Fruit fly (Drosophila melanogaster) whole organism, embryonic: ENCODE results near the gene CG32706.

Experiments used
- CG11504 ChIP-seq: fragments of 200-800 bp; sonication (Bioruptor generic); optimal IDR thresholded peaks from 3 replicates; lab custom pipeline; 2019; ENCODE audit warnings: missing biosample characterization, mild to moderate bottlenecking, missing genetic modification characterization, moderate library complexity
- CG13296 ChIP-seq: fragments of 200-800 bp; sonication (Bioruptor generic); optimal IDR thresholded peaks from 3 replicates; lab custom pipeline; 2018; ENCODE audit warnings: missing biosample characterization, mild to moderate bottlenecking, missing genetic modification characterization
- CG13775 ChIP-seq: fragments of 200-800 bp; sonication (Bioruptor generic); optimal IDR thresholded peaks from 3 replicates; lab custom pipeline; 2017; ENCODE audit warnings: missing biosample characterization, mild to moderate bottlenecking, missing genetic modification characterization
- CG14860 ChIP-seq: fragments of 200-800 bp; sonication (Bioruptor generic); IDR thresholded peaks from 3 replicates; pipeline ENCODE4 v1.3.6; 2022; ENCODE audit warnings: missing biosample characterization, missing genetic modification characterization; ENCODE audit not compliant: partially characterized antibody
- CG16863 ChIP-seq: fragments of 200-800 bp; sonication (Bioruptor generic); optimal IDR thresholded peaks from 3 replicates; lab custom pipeline; 2016; ENCODE audit warnings: missing biosample characterization, missing genetic modification characterization
- CG1832 ChIP-seq: fragments of 200-800 bp; sonication (Bioruptor generic); optimal IDR thresholded peaks from 2 replicates; lab custom pipeline; 2017; ENCODE audit warnings: missing biosample characterization, mild to moderate bottlenecking, missing genetic modification characterization, inconsistent platforms
- CG2678 ChIP-seq: fragments of 200-800 bp; sonication (Bioruptor generic); optimal IDR thresholded peaks from 3 replicates; lab custom pipeline; 2019; ENCODE audit warnings: missing biosample characterization, mild to moderate bottlenecking, missing genetic modification characterization, moderate library complexity
- CG6791 ChIP-seq: fragments of 200-800 bp; sonication (Bioruptor generic); IDR thresholded peaks from 3 replicates; pipeline ENCODE4 v1.3.6; 2022; ENCODE audit warnings: missing biosample characterization, missing genetic modification characterization; ENCODE audit not compliant: partially characterized antibody
- CG7372 ChIP-seq: fragments of 200-800 bp; sonication (Bioruptor generic); IDR thresholded peaks from 2 replicates; pipeline ENCODE4 v1.3.6; 2022; ENCODE audit warnings: missing biosample characterization, missing genetic modification characterization
- Camta ChIP-seq: fragments of 200-800 bp; sonication (Bioruptor generic); optimal IDR thresholded peaks from 2 replicates; lab custom pipeline; 2016; ENCODE audit warnings: missing biosample characterization, missing genetic modification characterization
- CkIIα-i1 ChIP-seq: fragments of 200-800 bp; sonication (Bioruptor generic); IDR thresholded peaks from 2 replicates; pipeline ENCODE4 v1.3.6; 2022; ENCODE audit warnings: missing biosample characterization, missing genetic modification characterization
- D19A ChIP-seq: fragments of 200-800 bp; optimal IDR thresholded peaks from 3 replicates; lab custom pipeline; 2019; ENCODE audit warnings: missing biosample characterization, mild to moderate bottlenecking, missing genetic modification characterization, moderate library complexity
- Deaf1 ChIP-seq: fragments of 200-800 bp; optimal IDR thresholded peaks from 3 replicates; lab custom pipeline; 2019; ENCODE audit warnings: missing biosample characterization, mild to moderate bottlenecking, missing genetic modification characterization, moderate library complexity
- Dip2 ChIP-seq: fragments of 200-800 bp; sonication (Bioruptor generic); IDR thresholded peaks from 2 replicates; pipeline ENCODE4 v1.3.6; 2022; ENCODE audit warnings: missing biosample characterization, missing genetic modification characterization
- Dp ChIP-seq: fragments of 200-800 bp; sonication (Bioruptor generic); optimal IDR thresholded peaks from 2 replicates; lab custom pipeline; 2018; ENCODE audit warnings: missing biosample characterization, mild to moderate bottlenecking, missing genetic modification characterization, moderate library complexity
- Elba2 ChIP-seq: fragments of 200-800 bp; sonication (Bioruptor generic); optimal IDR thresholded peaks from 3 replicates; lab custom pipeline; 2016; ENCODE audit warnings: missing biosample characterization, missing genetic modification characterization
- HLH4C ChIP-seq: fragments of 200-800 bp; sonication (Bioruptor generic); IDR thresholded peaks from 3 replicates; pipeline ENCODE4 v1.3.6; 2022; ENCODE audit warnings: missing biosample characterization, missing genetic modification characterization; ENCODE audit not compliant: partially characterized antibody
- HmgD ChIP-seq: fragments of 200-800 bp; sonication (Bioruptor generic); optimal IDR thresholded peaks from 3 replicates; lab custom pipeline; 2016; ENCODE audit warnings: missing biosample characterization, missing genetic modification characterization
- Med ChIP-seq: fragments of 200-800 bp; sonication (Bioruptor generic); peaks from one replicate; lab custom pipeline; 2016; ENCODE audit warnings: missing biosample characterization, missing genetic modification characterization, mild to moderate bottlenecking, inconsistent platforms, moderate library complexity
- Mrtf ChIP-seq: fragments of 200-800 bp; sonication (Bioruptor generic); IDR thresholded peaks from 3 replicates; pipeline ENCODE4 v1.3.6; 2022; ENCODE audit warnings: missing biosample characterization, missing genetic modification characterization
- Ravus ChIP-seq: fragments of 200-800 bp; sonication (Bioruptor generic); IDR thresholded peaks from 2 replicates; pipeline ENCODE4 v1.3.6; 2022; ENCODE audit warnings: missing biosample characterization, missing genetic modification characterization
- Rfx ChIP-seq: fragments of 200-800 bp; sonication (Bioruptor generic); IDR thresholded peaks from 2 replicates; pipeline ENCODE4 v1.3.6; 2022; ENCODE audit warnings: missing biosample characterization, missing genetic modification characterization
- Six4 ChIP-seq: fragments of 200-800 bp; sonication (Bioruptor generic); optimal IDR thresholded peaks from 2 replicates; lab custom pipeline; 2016; ENCODE audit warnings: missing biosample characterization, missing genetic modification characterization
- Sox100B ChIP-seq: fragments of 200-800 bp; sonication (Bioruptor generic); optimal IDR thresholded peaks from 3 replicates; lab custom pipeline; 2018; ENCODE audit warnings: missing biosample characterization, mild to moderate bottlenecking, missing genetic modification characterization
- ab ChIP-seq: fragments of 200-800 bp; sonication (Bioruptor generic); optimal IDR thresholded peaks from 2 replicates; lab custom pipeline; 2016; ENCODE audit warnings: missing biosample characterization, missing genetic modification characterization
- ash1 ChIP-seq: fragments of 200-800 bp; sonication (Bioruptor generic); optimal IDR thresholded peaks from 2 replicates; lab custom pipeline; 2018; ENCODE audit warnings: missing biosample characterization, mild to moderate bottlenecking, missing genetic modification characterization
- az2 ChIP-seq: fragments of 200-800 bp; sonication (Bioruptor generic); optimal IDR thresholded peaks from 3 replicates; lab custom pipeline; 2016; ENCODE audit warnings: missing biosample characterization, missing genetic modification characterization
- bbx ChIP-seq: fragments of 200-800 bp; sonication (Bioruptor generic); IDR thresholded peaks from 2 replicates; pipeline ENCODE4 v1.3.6; 2022; ENCODE audit warnings: missing biosample characterization, missing genetic modification characterization; ENCODE audit not compliant: partially characterized antibody
- fd96Cb ChIP-seq: fragments of 200-800 bp; sonication (Bioruptor generic); optimal IDR thresholded peaks from 2 replicates; lab custom pipeline; 2018; ENCODE audit warnings: missing biosample characterization, mild to moderate bottlenecking, missing genetic modification characterization, moderate library complexity
- fru ChIP-seq: fragments of >200 bp; optimal IDR thresholded peaks from 2 replicates; lab custom pipeline; 2017
- gfzf ChIP-seq: fragments of 200-800 bp; sonication (Bioruptor generic); optimal IDR thresholded peaks from 2 replicates; lab custom pipeline; 2016; ENCODE audit warnings: missing biosample characterization, mild to moderate bottlenecking, missing genetic modification characterization, moderate library complexity
- grau ChIP-seq: fragments of 200-800 bp; optimal IDR thresholded peaks from 3 replicates; lab custom pipeline; 2019; ENCODE audit warnings: missing biosample characterization, mild to moderate bottlenecking, missing genetic modification characterization, moderate library complexity
- gsb-n ChIP-seq: fragments of 200-800 bp; sonication (Bioruptor generic); optimal IDR thresholded peaks from 3 replicates; lab custom pipeline; 2018; ENCODE audit warnings: missing biosample characterization, mild to moderate bottlenecking, missing genetic modification characterization
- h ChIP-seq: fragments of >200 bp; optimal IDR thresholded peaks from 2 replicates; lab custom pipeline; 2017
- lilli ChIP-seq: fragments of 200-800 bp; sonication (Bioruptor generic); optimal IDR thresholded peaks from 3 replicates; lab custom pipeline; 2016; ENCODE audit warnings: missing biosample characterization, missing genetic modification characterization
- nerfin-2 ChIP-seq: fragments of 200-800 bp; sonication (Bioruptor generic); IDR thresholded peaks from 2 replicates; pipeline ENCODE4 v1.3.6; 2022; ENCODE audit warnings: missing biosample characterization, missing genetic modification characterization; ENCODE audit not compliant: partially characterized antibody
- org-1 ChIP-seq: fragments of 200-800 bp; sonication (Bioruptor generic); optimal IDR thresholded peaks from 2 replicates; lab custom pipeline; 2017; ENCODE audit warnings: missing biosample characterization, missing genetic modification characterization
- pho ChIP-seq: fragments of 200-800 bp; sonication (Bioruptor generic); optimal IDR thresholded peaks from 2 replicates; lab custom pipeline; 2016; ENCODE audit warnings: missing biosample characterization, missing genetic modification characterization
- pnt ChIP-seq: fragments of 200-800 bp; sonication (Bioruptor generic); optimal IDR thresholded peaks from 3 replicates; lab custom pipeline; 2016; ENCODE audit warnings: missing biosample characterization, missing genetic modification characterization
- pzg ChIP-seq: fragments of 200-800 bp; sonication (Bioruptor generic); optimal IDR thresholded peaks from 3 replicates; lab custom pipeline; 2018; ENCODE audit warnings: missing biosample characterization, mild to moderate bottlenecking, missing genetic modification characterization, moderate library complexity
- run ChIP-seq: fragments of 200-800 bp; sonication (Bioruptor generic); optimal IDR thresholded peaks from 3 replicates; lab custom pipeline; 2018; ENCODE audit warnings: missing biosample characterization, mild to moderate bottlenecking, missing genetic modification characterization
- slou ChIP-seq: fragments of 200-800 bp; sonication (Bioruptor generic); optimal IDR thresholded peaks from 3 replicates; lab custom pipeline; 2016; ENCODE audit warnings: missing biosample characterization, missing genetic modification characterization
- tin ChIP-seq: fragments of 200-800 bp; sonication (Bioruptor generic); optimal IDR thresholded peaks from 3 replicates; lab custom pipeline; 2016; ENCODE audit warnings: missing biosample characterization, missing genetic modification characterization
- vvl ChIP-seq: fragments of 200-800 bp; sonication (Bioruptor generic); IDR thresholded peaks from 2 replicates; pipeline ENCODE4 v1.3.6; 2022; ENCODE audit warnings: missing biosample characterization, missing genetic modification characterization

Gene CG32706

DNA sequence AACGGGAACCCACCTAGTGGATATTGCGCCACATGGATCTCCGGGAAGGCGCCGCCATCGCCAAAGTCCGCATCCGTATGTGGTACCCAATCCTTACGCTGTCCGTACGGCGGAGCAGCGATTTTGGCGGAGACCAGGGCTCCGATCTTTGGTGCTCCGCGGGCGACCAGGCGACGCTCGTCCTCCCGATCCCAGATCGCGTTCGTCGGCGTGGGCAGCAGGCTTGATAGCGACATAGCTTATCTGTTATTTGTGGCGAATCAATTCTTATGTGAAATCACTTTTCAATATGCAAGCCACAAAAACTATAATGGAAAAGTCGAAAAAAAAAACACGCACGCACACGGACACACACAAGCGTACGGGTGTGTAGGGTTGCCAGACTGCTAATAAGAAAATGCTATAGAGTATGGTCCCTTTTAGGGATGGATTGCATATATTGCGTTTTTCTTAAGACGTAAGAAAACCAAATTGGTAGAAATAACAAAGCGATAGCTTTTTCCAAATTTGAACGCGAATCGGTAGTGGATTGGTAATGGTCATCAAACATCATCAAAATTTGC lies 19.4 kb downstream of the CG32706 start, which contains the start of gene Bx42 (continued):
- TF ChIP-seq grau (no peak), pzg (GFP tag; lab: Kevin White, UChicago) (peak; percentile 57), D19A (no peak), slou (no peak), h (lab: Kevin White, UChicago) (no peak), ash1 (GFP tag; lab: Kevin White, UChicago) (no peak), Med (GFP tag; lab: Kevin White, UChicago) (peak; percentile 68), Dip2 (GFP tag; lab: Robert Waterston, UW) (no peak), Rfx (GFP tag; lab: Robert Waterston, UW) (peak; percentile 34), CG1832 (no peak), Sox100B (no peak), CG7372 (GFP tag; lab: Robert Waterston, UW) (no peak), Ravus (no peak), gsb-n (tag; lab: Kevin White, UChicago) (no peak), Elba2 (GFP tag; lab: Kevin White, UChicago) (no peak), CG11504 (tag; lab: Kevin White, UChicago) (no peak), nerfin-2 (GFP tag; lab: Robert Waterston, UW) (no peak), az2 (no peak), org-1 (GFP tag; lab: Kevin White, UChicago) (no peak), CG6791 (GFP tag; lab: Robert Waterston, UW) (no peak), fru (lab: Kevin White, UChicago) (no peak), Six4 (GFP tag; lab: Kevin White, UChicago) (no peak), lilli (peak; percentile 23), CG2678 (tag; lab: Kevin White, UChicago) (no peak), pnt (GFP tag; lab: Kevin White, UChicago) (no peak), HLH4C (GFP tag; lab: Robert Waterston, UW) (0 out of 3 replicates have a peak, but pooled peaks have one; percentile 26), gfzf (peak; percentile 77), Deaf1 (tag; lab: Kevin White, UChicago) (no peak), ab (GFP tag; lab: Kevin White, UChicago) (no peak), HmgD (no peak), Camta (no peak), CG14860 (no peak), CG13296 (GFP tag; lab: Kevin White, UChicago) (no peak), vvl (GFP tag; lab: Robert Waterston, UW) (no peak), CG16863 (GFP tag; lab: Kevin White, UChicago) (no peak), Dp (peak; percentile 8), CG13775 (GFP tag; lab: Kevin White, UChicago) (peak; percentile 25), tin (GFP tag; lab: Kevin White, UChicago) (no peak), bbx (GFP tag; lab: Robert Waterston, UW) (peak; percentile 15; the same call in 1 of the 2 replicates), run (tag; lab: Kevin White, UChicago) (no peak), CkIIα-i1 (GFP tag; lab: Robert Waterston, UW) (no peak), Mrtf (GFP tag; lab: Robert Waterston, UW) (no peak), pho (peak; percentile 8), fd96Cb (tag; lab: Kevin White, UChicago) (no peak)
